Worm (Caenorhabditis elegans) whole organism, mixed stage, embryonic: Measurements from ENCODE around the gene Y49F6B.2.

Experiments
- cnd-1 ChIP-seq: fragments of 200-800 bp; sonication (Bioruptor generic); optimal IDR thresholded peaks from 2 replicates; lab custom pipeline; 2018; ENCODE audit warnings: mild to moderate bottlenecking, missing genetic modification characterization, missing compliant biosample characterization
- mab-5 ChIP-seq: fragments of 150-350 bp; optimal IDR thresholded peaks from 2 replicates; lab custom pipeline; 2014; ENCODE audit warnings: missing biosample characterization, missing genetic modification characterization
- nhr-2 ChIP-seq: fragments of 150-350 bp; optimal IDR thresholded peaks from 2 replicates; lab custom pipeline; 2014; ENCODE audit warnings: missing biosample characterization, missing genetic modification characterization
- nhr-76 ChIP-seq: sonication (generic microtip); optimal IDR thresholded peaks from 2 replicates; lab custom pipeline; 2017; ENCODE audit warnings: missing biosample characterization, missing genetic modification characterization
- sptf-1 ChIP-seq: sonication (generic microtip); optimal IDR thresholded peaks from 2 replicates; lab custom pipeline; 2017; ENCODE audit warnings: mild to moderate bottlenecking, missing genetic modification characterization, moderate library complexity, missing compliant biosample characterization

DNA sequence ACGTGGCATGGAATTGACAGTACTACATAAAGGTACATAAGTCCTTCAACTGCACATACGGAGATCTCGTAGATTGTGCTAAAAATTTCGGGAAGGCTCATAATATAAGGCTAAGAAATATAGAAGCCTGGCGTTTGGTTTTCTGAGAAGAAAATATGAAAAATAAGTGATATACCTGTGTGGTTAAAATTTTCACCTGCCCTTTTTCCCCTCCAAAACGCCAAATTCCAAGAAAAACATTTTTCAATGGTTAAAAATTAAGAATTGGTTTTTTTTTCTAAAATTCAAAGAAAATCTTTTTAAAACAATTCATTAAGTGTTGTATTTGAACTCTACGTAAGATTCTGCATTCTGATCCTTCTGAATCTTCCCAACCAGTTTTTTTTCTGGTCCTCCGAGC, 11.9 kb downstream of the Y49F6B.2 start, which contains the start of gene srz-5:
- TF ChIP-seq cnd-1 (no peak), nhr-2 (tag; lab: Kevin White, UChicago) (no peak), sptf-1 (tag; lab: Kevin White, UChicago) (no peak), nhr-76 (tag; lab: Kevin White, UChicago) (no peak), mab-5 (tag; lab: Kevin White, UChicago) (no peak)
